Worm (Caenorhabditis elegans): ENCODE data around the gene C29F3.3.

Gene C29F3.3

ce11 chrV:15354648-15355047 lies 7.5 kb upstream of the C29F3.3 start, which contains the start of gene C29F3.7 (continued):
- no peak for TF ChIP-seq daf-12 (tag; optimal IDR thresholded peaks at IDR 0.05)
- TF ChIP-seq lin-39 (tag; optimal IDR thresholded peaks at IDR 0.05): no peak
- no peak for TF ChIP-seq ceh-28 (tag; optimal IDR thresholded peaks at IDR 0.05)
- no peak for TF ChIP-seq R02D3.7 (tag; optimal IDR thresholded peaks at IDR 0.05)
- peak; percentile 86 for TF ChIP-seq nhr-77 (tag; optimal IDR thresholded peaks at IDR 0.05)
- TF ChIP-seq dmd-9 (GFP tag; IDR thresholded peaks at IDR 0.05): no peak
- TF ChIP-seq egl-43 (GFP tag; IDR thresholded peaks at IDR 0.05): no peak
- no peak for TF ChIP-seq lin-15B (tag; optimal IDR thresholded peaks at IDR 0.05)
- peak; percentile 90 for TF ChIP-seq nhr-6 (tag; optimal IDR thresholded peaks at IDR 0.05)
- peak; percentile 99 for TF ChIP-seq dmd-6 (GFP tag; IDR thresholded peaks at IDR 0.05)
- no peak for TF ChIP-seq ctbp-1 (GFP tag; IDR thresholded peaks at IDR 0.05)
- TF ChIP-seq fkh-10 (GFP tag; optimal IDR thresholded peaks at IDR 0.05): no peak
- TF ChIP-seq mdt-29 (GFP tag; IDR thresholded peaks at IDR 0.05): no peak
- no peak for TF ChIP-seq zip-11 (GFP tag; IDR thresholded peaks at IDR 0.05)
- no peak for TF ChIP-seq zfp-3 (GFP tag; conservative IDR thresholded peaks at IDR 0.05)
- no peak for TF ChIP-seq saeg-2 (GFP tag; IDR thresholded peaks at IDR 0.05)
- no peak for TF ChIP-seq T26A8.4 (GFP tag; IDR thresholded peaks at IDR 0.05)
- TF ChIP-seq Y75B8A.6 (GFP tag; IDR thresholded peaks at IDR 0.05): no peak
- peak; percentile 68 for TF ChIP-seq T20F7.1 (GFP tag; optimal IDR thresholded peaks at IDR 0.05)
- TF ChIP-seq nhr-41 (GFP tag; IDR thresholded peaks at IDR 0.05): no peak
- TF ChIP-seq ztf-11 (tag; optimal IDR thresholded peaks at IDR 0.05): no peak
- no peak for TF ChIP-seq rbr-2 (tag; optimal IDR thresholded peaks at IDR 0.05)
- TF ChIP-seq lir-3 (tag; optimal IDR thresholded peaks at IDR 0.05): no peak
- peak; percentile 85 for TF ChIP-seq hlh-11 (tag; optimal IDR thresholded peaks at IDR 0.05)
- TF ChIP-seq nhr-111 (GFP tag; optimal IDR thresholded peaks at IDR 0.05): no peak
- TF ChIP-seq unc-130 (GFP tag; optimal IDR thresholded peaks at IDR 0.05): no peak
- no peak for TF ChIP-seq F44E2.7 (GFP tag; IDR thresholded peaks at IDR 0.05)
- no peak for TF ChIP-seq Y48G9A.11 (GFP tag; IDR thresholded peaks at IDR 0.05)
- no peak for TF ChIP-seq spr-1 (tag; optimal IDR thresholded peaks at IDR 0.05)
- TF ChIP-seq unc-39 (tag; optimal IDR thresholded peaks at IDR 0.05): no peak
- TF ChIP-seq ama-1 (optimal IDR thresholded peaks at IDR 0.05): no peak
- no peak for TF ChIP-seq hmg-1.1 (GFP tag; IDR thresholded peaks at IDR 0.05)
- TF ChIP-seq ces-1 (GFP tag; optimal IDR thresholded peaks at IDR 0.05): no peak
- no peak for TF ChIP-seq mes-2 (tag; optimal IDR thresholded peaks at IDR 0.05; ENCODE audit: poor library complexity, severe bottlenecking)
- peak; percentile 72 for TF ChIP-seq pqm-1 (tag; optimal IDR thresholded peaks at IDR 0.05)
- TF ChIP-seq dve-1 (tag; optimal IDR thresholded peaks at IDR 0.05; ENCODE audit: insufficient read depth): peak; percentile 95
- no peak for TF ChIP-seq nhr-42 (GFP tag; IDR thresholded peaks at IDR 0.05)
- TF ChIP-seq daf-19 (GFP tag; conservative IDR thresholded peaks at IDR 0.05): no peak
- no peak for TF ChIP-seq tra-1 (GFP tag; IDR thresholded peaks at IDR 0.05)
- no peak for TF ChIP-seq zfp-2 (tag; optimal IDR thresholded peaks at IDR 0.05)
- TF ChIP-seq nhr-10 (tag; optimal IDR thresholded peaks at IDR 0.05): no peak
- no peak for TF ChIP-seq fos-1 (tag; optimal IDR thresholded peaks at IDR 0.05)
- TF ChIP-seq pha-4 (GFP tag; IDR thresholded peaks at IDR 0.05): no peak
- no peak for TF ChIP-seq pha-4 (tag; optimal IDR thresholded peaks at IDR 0.05)
- TF ChIP-seq duxl-1 (tag; optimal IDR thresholded peaks at IDR 0.05; ENCODE audit: poor library complexity): no peak
- TF ChIP-seq nhr-28 (tag; optimal IDR thresholded peaks at IDR 0.05): peak; percentile 98
- no peak for TF ChIP-seq dpl-1 (GFP tag; optimal IDR thresholded peaks at IDR 0.05)
- no peak for TF ChIP-seq snpc-1.2 (GFP tag; IDR thresholded peaks at IDR 0.05)
- no peak for TF ChIP-seq zag-1 (tag; optimal IDR thresholded peaks at IDR 0.05)
- TF ChIP-seq zip-2 (tag; optimal IDR thresholded peaks at IDR 0.05): no peak
- TF ChIP-seq mxl-3 (GFP tag; optimal IDR thresholded peaks at IDR 0.05): no peak
- no peak for TF ChIP-seq madf-5 (GFP tag; IDR thresholded peaks at IDR 0.05)
- TF ChIP-seq ceh-20 (GFP tag; IDR thresholded peaks at IDR 0.05): no peak
- no peak for TF ChIP-seq ceh-62 (tag; optimal IDR thresholded peaks at IDR 0.05)

All from whole organism, L4 larva.